Worm (Caenorhabditis elegans) whole organism, mixed stage, embryonic: ENCODE measurements around the gene ule-3.

ENCODE experiments used
- ces-1 ChIP-seq: fragments of 150-350 bp; optimal IDR thresholded peaks from 2 replicates; lab custom pipeline; 2014; ENCODE audit warnings: missing biosample characterization, missing genetic modification reagents, missing genetic modification characterization
- lsy-2 ChIP-seq: fragments of 150-350 bp; optimal IDR thresholded peaks from 2 replicates; lab custom pipeline; 2014; ENCODE audit warnings: missing biosample characterization, missing genetic modification characterization
- mab-5 ChIP-seq: fragments of 150-350 bp; optimal IDR thresholded peaks from 2 replicates; lab custom pipeline; 2014; ENCODE audit warnings: missing biosample characterization, missing genetic modification characterization
- mep-1 ChIP-seq: fragments of 150-350 bp; optimal IDR thresholded peaks from 2 replicates; lab custom pipeline; 2017; ENCODE audit warnings: missing biosample characterization, missing genetic modification reagents, missing genetic modification characterization, inconsistent platforms
- nhr-12 ChIP-seq: fragments of 150-350 bp; optimal IDR thresholded peaks from 2 replicates; lab custom pipeline; 2014; ENCODE audit warnings: missing biosample characterization, missing genetic modification characterization
- nhr-28 ChIP-seq: fragments of 150-350 bp; optimal IDR thresholded peaks from 2 replicates; lab custom pipeline; 2014; ENCODE audit warnings: missing biosample characterization, missing genetic modification characterization
- nhr-76 ChIP-seq: sonication (generic microtip); optimal IDR thresholded peaks from 2 replicates; lab custom pipeline; 2017; ENCODE audit warnings: missing biosample characterization, missing genetic modification characterization
- sem-2 ChIP-seq: fragments of 200-800 bp; sonication (Bioruptor generic); optimal IDR thresholded peaks from 2 replicates; lab custom pipeline; 2018; ENCODE audit warnings: mild to moderate bottlenecking, missing genetic modification characterization, missing compliant biosample characterization
- snpc-4 ChIP-seq: fragments of 150-350 bp; optimal IDR thresholded peaks from 2 replicates; lab custom pipeline; 2014; ENCODE audit warnings: missing biosample characterization, missing genetic modification characterization
- sptf-1 ChIP-seq: sonication (generic microtip); optimal IDR thresholded peaks from 2 replicates; lab custom pipeline; 2017; ENCODE audit warnings: mild to moderate bottlenecking, missing genetic modification characterization, moderate library complexity, missing compliant biosample characterization
- unc-39 ChIP-seq: fragments of 150-350 bp; optimal IDR thresholded peaks from 2 replicates; lab custom pipeline; 2014; ENCODE audit warnings: missing biosample characterization, missing genetic modification characterization
- unc-62 ChIP-seq: fragments of 150-350 bp; optimal IDR thresholded peaks from 2 replicates; lab custom pipeline; 2014; ENCODE audit warnings: missing biosample characterization, missing genetic modification reagents, missing genetic modification characterization
- ztf-11 ChIP-seq: fragments of 150-350 bp; optimal IDR thresholded peaks from 2 replicates; lab custom pipeline; 2014; ENCODE audit warnings: missing biosample characterization, missing genetic modification characterization

ce11 chrV:10770026-10770425 lies 23.6 kb upstream of the ule-3 start, which contains the start of the genes D1054.1 and pas-2:
- TF ChIP-seq lsy-2 (no peak), nhr-76 (tag; lab: Kevin White, UChicago) (no peak), mep-1 (tag; lab: Kevin White, UChicago) (peak; percentile 15), snpc-4 (no peak), unc-39 (tag; lab: Kevin White, UChicago) (no peak), unc-62 (GFP tag; lab: Kevin White, UChicago) (no peak), ztf-11 (tag; lab: Kevin White, UChicago) (no peak), nhr-28 (tag; lab: Kevin White, UChicago) (no peak), nhr-12 (tag; lab: Kevin White, UChicago) (no peak), sptf-1 (tag; lab: Kevin White, UChicago) (no peak), ces-1 (GFP tag; lab: Kevin White, UChicago) (peak; percentile 85), sem-2 (GFP tag; lab: Kevin White, UChicago) (no peak), mab-5 (tag; lab: Kevin White, UChicago) (no peak)
